Worm (Caenorhabditis elegans) whole organism, L4 larva: ENCODE measurements around the gene H02F09.3.

Experiments
- D1046.2 ChIP-seq: fragments of 200-800 bp; sonication (Bioruptor generic); IDR thresholded peaks from 2 replicates; pipeline ENCODE4 v1.3.6; 2022; ENCODE audit warnings: missing genetic modification characterization, missing compliant biosample characterization
- F10B5.3 ChIP-seq: sonication (generic microtip); optimal IDR thresholded peaks from 2 replicates; lab custom pipeline; 2016; ENCODE audit warnings: mild to moderate bottlenecking, missing genetic modification characterization, missing compliant biosample characterization
- F26F4.8 ChIP-seq: fragments of 200-800 bp; sonication (Bioruptor generic); conservative IDR thresholded peaks from 2 replicates; pipeline ENCODE4 v1.3.6; 2022; ENCODE audit warnings: missing genetic modification characterization, missing compliant biosample characterization
- F37D6.2 ChIP-seq: sonication (generic microtip); optimal IDR thresholded peaks from 2 replicates; lab custom pipeline; 2016; ENCODE audit warnings: mild to moderate bottlenecking, missing genetic modification characterization, missing compliant biosample characterization
- F44E2.7 ChIP-seq: fragments of 200-800 bp; sonication (Bioruptor generic); IDR thresholded peaks from 2 replicates; pipeline ENCODE4 v2.1.2; 2022; ENCODE audit warnings: missing genetic modification characterization, missing compliant biosample characterization
- T20F7.1 ChIP-seq: fragments of 200-800 bp; sonication (Bioruptor generic); optimal IDR thresholded peaks from 2 replicates; lab custom pipeline; 2018; ENCODE audit warnings: mild to moderate bottlenecking, missing genetic modification characterization, missing compliant biosample characterization
- Y48G9A.11 ChIP-seq: fragments of 200-800 bp; sonication (Bioruptor generic); IDR thresholded peaks from 2 replicates; pipeline ENCODE4 v1.3.6; 2022; ENCODE audit warnings: missing genetic modification reagents, missing genetic modification characterization, missing compliant biosample characterization
- aha-1 ChIP-seq: fragments of 150-350 bp; peaks from one replicate; lab custom pipeline; 2014; ENCODE audit warnings: missing biosample characterization, missing genetic modification characterization
- ceh-44 ChIP-seq: fragments of 200-800 bp; sonication (Bioruptor generic); IDR thresholded peaks from 2 replicates; pipeline ENCODE4 v1.3.6; 2022; ENCODE audit warnings: missing genetic modification reagents, missing genetic modification characterization, missing compliant biosample characterization
- ceh-62 ChIP-seq: sonication (generic microtip); optimal IDR thresholded peaks from 2 replicates; lab custom pipeline; 2017; ENCODE audit warnings: missing biosample characterization, missing genetic modification characterization
- cey-2 ChIP-seq: sonication (generic microtip); optimal IDR thresholded peaks from 3 replicates; lab custom pipeline; 2017; ENCODE audit warnings: missing genetic modification characterization, mild to moderate bottlenecking, missing compliant biosample characterization, antibody characterized with exemption, borderline replicate concordance; ENCODE audit not compliant: insufficient read depth
- daf-8 ChIP-seq: fragments of 200-800 bp; sonication (Bioruptor generic); IDR thresholded peaks from 2 replicates; pipeline ENCODE4 v1.3.6; 2022; ENCODE audit warnings: missing genetic modification characterization, missing compliant biosample characterization
- dpl-1 ChIP-seq: fragments of 150-350 bp; optimal IDR thresholded peaks from 2 replicates; lab custom pipeline; 2014; ENCODE audit warnings: missing biosample characterization, missing genetic modification reagents, missing genetic modification characterization
- duxl-1 ChIP-seq: sonication (generic microtip); optimal IDR thresholded peaks from 2 replicates; lab custom pipeline; 2016; ENCODE audit warnings: mild to moderate bottlenecking, missing genetic modification characterization, moderate library complexity, missing compliant biosample characterization; ENCODE audit not compliant: poor library complexity
- dve-1 ChIP-seq: sonication (generic microtip); optimal IDR thresholded peaks from 2 replicates; lab custom pipeline; 2017; ENCODE audit warnings: antibody characterized with exemption, mild to moderate bottlenecking, missing genetic modification characterization, missing compliant biosample characterization; ENCODE audit not compliant: insufficient read depth
- fkh-10 ChIP-seq: fragments of 150-350 bp; optimal IDR thresholded peaks from 2 replicates; lab custom pipeline; 2014; ENCODE audit warnings: missing biosample characterization, missing genetic modification reagents, missing genetic modification characterization
- gei-8 ChIP-seq: fragments of 200-800 bp; sonication (Bioruptor generic); optimal IDR thresholded peaks from 2 replicates; lab custom pipeline; 2018; ENCODE audit warnings: mild to moderate bottlenecking, missing genetic modification characterization, missing compliant biosample characterization
- hif-1 ChIP-seq, 2 experiments: sonication (generic microtip); optimal IDR thresholded peaks; 2 replicates each; lab custom pipeline; 2016 to 2017; ENCODE audit warnings: missing compliant biosample characterization in 2 of 2, missing genetic modification characterization in 2 of 2, missing genetic modification reagents in 2 of 2, missing genotype in 2 of 2, mild to moderate bottlenecking in 1 of 2
- hlh-11 ChIP-seq: fragments of 200-800 bp; sonication (Bioruptor generic); optimal IDR thresholded peaks from 2 replicates; lab custom pipeline; 2018; ENCODE audit warnings: mild to moderate bottlenecking, missing genetic modification characterization, missing compliant biosample characterization
- hlh-30 ChIP-seq: sonication (generic microtip); optimal IDR thresholded peaks from 2 replicates; lab custom pipeline; 2017; ENCODE audit warnings: antibody characterized with exemption, mild to moderate bottlenecking, missing genetic modification characterization, missing compliant biosample characterization; ENCODE audit not compliant: insufficient read depth
- hmg-1.1 ChIP-seq: fragments of 200-800 bp; sonication (Bioruptor generic); IDR thresholded peaks from 2 replicates; pipeline ENCODE4 v1.3.6; 2022; ENCODE audit warnings: missing genetic modification reagents, missing genetic modification characterization, missing compliant biosample characterization
- lin-15B ChIP-seq: fragments of 150-350 bp; sonication (generic microtip); optimal IDR thresholded peaks from 3 replicates; lab custom pipeline; 2014; ENCODE audit warnings: missing biosample characterization, missing genetic modification characterization
- lsy-2 ChIP-seq, 2 experiments: fragments of 150-350 bp in 1 of 2; sonication (generic microtip) in 1 of 2; optimal IDR thresholded peaks; 2 replicates each; lab custom pipeline; 2014 to 2017; ENCODE audit warnings: missing biosample characterization in 2 of 2, missing genetic modification characterization in 2 of 2
- mdl-1 ChIP-seq, 2 experiments: fragments of 150-350 bp in 1 of 2; sonication (generic microtip) in 1 of 2; optimal IDR thresholded peaks; 2 replicates each; lab custom pipeline; 2014 to 2017; ENCODE audit warnings: missing biosample characterization in 2 of 2, missing genetic modification characterization in 2 of 2
- mdt-29 ChIP-seq: fragments of 200-800 bp; sonication (Bioruptor generic); IDR thresholded peaks from 2 replicates; pipeline ENCODE4 v1.3.6; 2022; ENCODE audit warnings: missing genetic modification reagents, missing genetic modification characterization, missing compliant biosample characterization
- mep-1 ChIP-seq: fragments of 150-350 bp; sonication (generic microtip); optimal IDR thresholded peaks from 3 replicates; lab custom pipeline; 2014; ENCODE audit warnings: missing biosample characterization, missing genetic modification characterization
- mes-2 ChIP-seq: sonication (generic microtip); optimal IDR thresholded peaks from 2 replicates; lab custom pipeline; 2016; ENCODE audit warnings: missing genotype, mild to moderate bottlenecking, missing genetic modification characterization, missing compliant biosample characterization; ENCODE audit not compliant: poor library complexity, severe bottlenecking
- nhr-11 ChIP-seq: fragments of 150-350 bp; optimal IDR thresholded peaks from 2 replicates; lab custom pipeline; 2014; ENCODE audit warnings: missing biosample characterization, missing genetic modification characterization
- nhr-28 ChIP-seq: fragments of 150-350 bp; optimal IDR thresholded peaks from 2 replicates; lab custom pipeline; 2014; ENCODE audit warnings: missing biosample characterization, missing genetic modification characterization
- nhr-77 ChIP-seq: fragments of 150-350 bp; optimal IDR thresholded peaks from 2 replicates; lab custom pipeline; 2014; ENCODE audit warnings: missing biosample characterization, missing genetic modification characterization
- pha-4 ChIP-seq, 2 experiments: fragments of 150-350 bp in 1 of 2; fragments of 200-800 bp in 1 of 2; sonication (Bioruptor generic) in 1 of 2; IDR thresholded peaks in 1 of 2; optimal IDR thresholded peaks in 1 of 2; 2 replicates each; pipeline versions ENCODE4 v1.3.6 to Lab custom; 2014 to 2022; ENCODE audit warnings: missing genetic modification characterization in 2 of 2, missing genetic modification reagents in 2 of 2, missing biosample characterization in 1 of 2, missing compliant biosample characterization in 1 of 2
- pqm-1 ChIP-seq: sonication (generic microtip); optimal IDR thresholded peaks from 2 replicates; lab custom pipeline; 2017; ENCODE audit warnings: missing biosample characterization, missing genetic modification characterization
- set-16 ChIP-seq: fragments of 200-800 bp; sonication (Bioruptor generic); IDR thresholded peaks from 2 replicates; pipeline ENCODE4 v1.3.6; 2022; ENCODE audit warnings: missing genetic modification reagents, missing genetic modification characterization, missing compliant biosample characterization
- skn-1 ChIP-seq: fragments of 150-350 bp; optimal IDR thresholded peaks from 2 replicates; lab custom pipeline; 2014; ENCODE audit warnings: missing biosample characterization, missing genetic modification characterization
- snpc-1.2 ChIP-seq: fragments of 200-800 bp; sonication (Bioruptor generic); IDR thresholded peaks from 2 replicates; pipeline ENCODE4 v1.3.6; 2022; ENCODE audit warnings: missing genetic modification reagents, missing genetic modification characterization, missing compliant biosample characterization
- unc-130 ChIP-seq: sonication (generic microtip); optimal IDR thresholded peaks from 2 replicates; lab custom pipeline; 2016; ENCODE audit warnings: missing genetic modification reagents, missing genetic modification characterization, missing compliant biosample characterization
- unc-39 ChIP-seq: sonication (generic microtip); optimal IDR thresholded peaks from 2 replicates; lab custom pipeline; 2017; ENCODE audit warnings: missing biosample characterization, missing genetic modification characterization
- vab-7 ChIP-seq: fragments of 200-800 bp; sonication (Bioruptor generic); IDR thresholded peaks from 2 replicates; pipeline ENCODE4 v1.3.6; 2022; ENCODE audit warnings: missing genetic modification reagents, missing genetic modification characterization, missing compliant biosample characterization
- zag-1 ChIP-seq: fragments of 150-350 bp; optimal IDR thresholded peaks from 2 replicates; lab custom pipeline; 2014; ENCODE audit warnings: missing biosample characterization, missing genetic modification characterization

H02F09.3 gene

DNA sequence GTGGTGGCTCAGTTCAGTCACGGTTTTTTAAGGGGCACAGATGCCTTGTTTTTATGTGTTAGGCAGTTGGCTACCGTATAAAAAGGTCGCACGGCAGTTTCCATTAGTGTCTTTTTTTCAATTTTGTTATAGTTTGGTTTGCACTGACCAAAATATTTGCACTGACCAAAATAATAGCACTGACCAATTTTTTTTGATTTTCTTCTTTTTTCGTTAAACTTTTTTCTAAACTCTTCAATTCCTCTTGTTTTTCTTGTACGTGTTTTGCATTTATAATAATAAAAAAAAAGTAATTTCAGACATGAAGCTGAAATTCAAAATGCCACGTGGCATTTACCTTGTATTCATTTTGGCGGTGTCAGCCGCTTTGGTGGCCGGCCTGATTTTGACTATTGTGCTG is at the start of gene H02F09.3:
Gene H02F09.3 (plus strand): TSS at position 301 of the 400 bp plus-strand sequence.
- TF ChIP-seq unc-39 (tag; lab: Kevin White, UChicago) (no peak), Y48G9A.11 (GFP tag; lab: Robert Waterston, UW) (no peak), dpl-1 (GFP tag; lab: Kevin White, UChicago) (no peak), aha-1 (tag; lab: Kevin White, UChicago) (peak; percentile 4), snpc-1.2 (GFP tag; lab: Robert Waterston, UW) (no peak), ceh-44 (GFP tag; lab: Robert Waterston, UW) (no peak), F44E2.7 (no peak), duxl-1 (tag; lab: Kevin White, UChicago) (no peak)

DNA sequence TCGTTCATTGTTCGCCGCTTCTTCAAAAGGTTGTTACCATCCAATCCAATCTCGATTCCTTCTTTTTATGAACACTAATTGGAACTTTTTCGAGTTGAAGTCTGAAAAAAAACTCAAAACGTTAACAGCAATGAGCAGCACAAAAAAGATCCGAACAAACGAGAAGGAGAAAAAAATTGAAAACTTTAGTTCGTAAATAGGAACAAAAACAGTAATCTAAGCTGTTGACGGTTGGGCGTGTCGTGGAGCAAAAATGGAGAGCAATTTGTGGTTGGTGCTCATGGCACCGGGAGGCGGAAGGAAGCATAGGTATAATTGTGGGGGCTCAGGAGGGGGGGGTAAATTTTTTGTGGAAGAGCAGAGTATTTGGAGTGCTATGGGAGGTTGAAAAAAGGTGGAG is 47.1 kb upstream of the H02F09.3 start, which contains the start of gene toca-1:
Gene toca-1 (minus strand): TSS at position 101 of the 400 bp plus-strand sequence.
- no peak for TF ChIP-seq cey-2 (tag; lab: Kevin White, UChicago)
- no peak for TF ChIP-seq skn-1
- TF ChIP-seq pqm-1 (tag; lab: Kevin White, UChicago), result no peak
- no peak for TF ChIP-seq lin-15B (tag; lab: Kevin White, UChicago)
- no peak for TF ChIP-seq dve-1
- TF ChIP-seq zag-1 (tag; lab: Kevin White, UChicago), result no peak
- no peak for TF ChIP-seq ceh-62
- TF ChIP-seq ceh-44 (GFP tag; lab: Robert Waterston, UW), result no peak
- no peak for TF ChIP-seq mdl-1 (tag; optimal IDR thresholded peaks at IDR 0.05; lab: Kevin White, UChicago)
- no peak for TF ChIP-seq D1046.2 (GFP tag; lab: Robert Waterston, UW)
- TF ChIP-seq F26F4.8 (GFP tag; lab: Robert Waterston, UW), result no peak
- TF ChIP-seq vab-7 (GFP tag; lab: Robert Waterston, UW), result no peak
- TF ChIP-seq daf-8 (GFP tag; lab: Robert Waterston, UW), result no peak
- TF ChIP-seq hif-1 (tag; optimal IDR thresholded peaks at IDR 0.05; lab: Kevin White, UChicago), result no peak
- TF ChIP-seq mep-1 (tag; lab: Kevin White, UChicago), result no peak
- TF ChIP-seq T20F7.1 (GFP tag; lab: Kevin White, UChicago), result no peak
- TF ChIP-seq unc-130 (GFP tag; lab: Kevin White, UChicago), result no peak

DNA sequence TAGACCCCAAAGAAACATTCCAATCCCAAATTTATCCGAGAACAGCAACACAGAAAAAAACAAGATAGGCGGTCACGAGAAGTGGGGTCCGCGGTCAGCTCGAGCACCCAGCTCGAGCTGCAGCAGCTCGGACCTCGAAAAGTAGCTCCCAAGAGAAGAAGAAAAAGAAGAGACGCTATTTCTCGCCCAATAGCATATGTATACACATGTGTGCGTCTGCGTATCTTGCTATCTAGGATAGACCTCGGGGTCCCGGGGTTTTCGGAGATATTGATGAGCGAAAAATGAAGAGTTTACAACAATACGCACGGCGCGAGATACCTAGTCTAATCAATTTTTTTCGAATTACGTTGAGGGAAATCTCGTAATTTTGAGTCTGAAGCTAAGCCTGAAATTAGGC is 46.4 kb upstream of the H02F09.3 start:
- TF ChIP-seq set-16 (GFP tag; lab: Robert Waterston, UW), result peak; percentile 36; the same call in 1 of the 2 replicates
- TF ChIP-seq hlh-11 (tag; lab: Kevin White, UChicago), result peak; percentile 60
- peak; percentile 19 for TF ChIP-seq nhr-11 (tag; lab: Kevin White, UChicago)
- TF ChIP-seq aha-1 (tag; lab: Kevin White, UChicago), result peak; percentile 96
- TF ChIP-seq pha-4 (GFP tag; IDR thresholded peaks at IDR 0.05; lab: Robert Waterston, UW), result no peak
- no peak for TF ChIP-seq pha-4 (tag; optimal IDR thresholded peaks at IDR 0.05; lab: Kevin White, UChicago)
- TF ChIP-seq F37D6.2 (tag; lab: Kevin White, UChicago), result no peak
- peak in 1 of 2 experiments; percentile 45 for TF ChIP-seq mdl-1 (tag; optimal IDR thresholded peaks at IDR 0.05; lab: Kevin White, UChicago)
- TF ChIP-seq D1046.2 (GFP tag; lab: Robert Waterston, UW), result no peak
- no peak for TF ChIP-seq gei-8 (GFP tag; lab: Kevin White, UChicago)
- no peak for TF ChIP-seq hmg-1.1
- no peak for TF ChIP-seq nhr-77
- no peak for TF ChIP-seq mdt-29 (GFP tag; lab: Robert Waterston, UW)
- no peak for TF ChIP-seq unc-130 (GFP tag; lab: Kevin White, UChicago)
- no peak for TF ChIP-seq F10B5.3 (tag; lab: Kevin White, UChicago)
- TF ChIP-seq mes-2, result peak; percentile 4
- no peak for TF ChIP-seq nhr-28 (tag; lab: Kevin White, UChicago)
- TF ChIP-seq fkh-10 (GFP tag; lab: Kevin White, UChicago), result no peak
- TF ChIP-seq lsy-2 (tag; optimal IDR thresholded peaks at IDR 0.05; lab: Kevin White, UChicago), result peak in 1 of 2 experiments; percentile 27
- TF ChIP-seq hlh-30 (tag; lab: Kevin White, UChicago), result peak; percentile 82
- TF ChIP-seq, all 104 proteins: peak for 8
